Fruit fly (Drosophila melanogaster): Measurements from ENCODE around the gene CG1801.

Gene CG1801

DNA sequence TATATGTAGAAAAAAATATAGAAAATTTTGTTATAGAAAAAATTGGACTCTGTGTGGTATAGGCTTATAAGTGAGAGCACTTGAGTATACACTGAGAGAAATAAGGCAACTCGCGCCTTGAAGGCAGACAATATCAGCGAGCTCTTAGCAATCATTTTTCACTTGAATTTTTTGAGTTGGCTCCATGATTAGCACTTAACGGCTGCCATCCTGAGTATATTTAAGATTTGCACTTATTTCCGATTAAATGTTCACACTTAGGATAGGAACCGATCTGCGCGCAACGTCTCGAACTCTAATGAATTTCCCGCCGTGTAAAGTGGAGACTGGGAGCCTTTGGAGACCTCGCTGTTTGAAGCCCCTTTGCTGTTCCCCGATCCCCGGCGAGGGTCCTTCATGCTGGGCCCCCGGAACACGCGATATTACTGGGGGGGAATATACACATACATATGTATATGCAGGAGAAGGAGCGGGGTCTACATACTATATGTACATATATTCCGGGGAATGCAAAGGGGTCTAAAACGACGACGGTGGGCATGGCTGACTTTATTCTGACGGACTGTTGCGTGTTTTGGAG, 37.9 kb downstream of the CG1801 start (continued):
- TF ChIP-seq dsx (GFP tag; optimal IDR thresholded peaks at IDR 0.05; ENCODE audit: poor library complexity, severe bottlenecking) (peak; percentile 1), CG10669 (GFP tag; optimal IDR thresholded peaks at IDR 0.05) (peak; percentile 31), ss (GFP tag; optimal IDR thresholded peaks at IDR 0.05) (peak in 1 of 2 experiments; percentile 65), CG3919 (GFP tag; optimal IDR thresholded peaks at IDR 0.05) (peak; percentile 23), CG31627 (GFP tag; optimal IDR thresholded peaks at IDR 0.05) (peak; percentile 26), CG8632 (GFP tag; optimal IDR thresholded peaks at IDR 0.05) (no peak), topi (GFP tag; optimal IDR thresholded peaks at IDR 0.05) (no peak), Hr38 (GFP tag; optimal IDR thresholded peaks at IDR 0.05) (no peak), fd59A (GFP tag; optimal IDR thresholded peaks at IDR 0.05) (peak; percentile 22), CG11294 (GFP tag; IDR thresholded peaks at IDR 0.05) (0 out of 2 replicates have a peak, but pooled peaks have one; percentile 10), net (GFP tag; optimal IDR thresholded peaks at IDR 0.05) (no peak), vri (GFP tag; optimal IDR thresholded peaks at IDR 0.05) (no peak), Ets96B (tag; optimal IDR thresholded peaks at IDR 0.05) (peak; percentile 21), fkh (GFP tag; optimal IDR thresholded peaks at IDR 0.05) (no peak), CG32006 (GFP tag; optimal IDR thresholded peaks at IDR 0.05) (peak; percentile 58), esn (GFP tag; optimal IDR thresholded peaks at IDR 0.05) (no peak), OdsH (GFP tag; optimal IDR thresholded peaks at IDR 0.05) (peak; percentile 14), CG6792 (GFP tag; optimal IDR thresholded peaks at IDR 0.05) (no peak), CG34406 (GFP tag; optimal IDR thresholded peaks at IDR 0.05) (no peak), CG8119 (GFP tag; IDR thresholded peaks at IDR 0.05) (peak; percentile 55; the same call in 1 of the 3 replicates), CG7368 (GFP tag; optimal IDR thresholded peaks at IDR 0.05) (no peak), Hr4 (GFP tag; optimal IDR thresholded peaks at IDR 0.05) (peak; percentile 4), Sox102F (GFP tag; optimal IDR thresholded peaks at IDR 0.05) (no peak), CG3032 (tag; optimal IDR thresholded peaks at IDR 0.05) (no peak), Blimp-1 (GFP tag; optimal IDR thresholded peaks at IDR 0.05) (no peak), cyc (GFP tag; optimal IDR thresholded peaks at IDR 0.05) (no peak), CG11762 (GFP tag; optimal IDR thresholded peaks at IDR 0.05; ENCODE audit: insufficient read depth) (no peak), CG9139 (GFP tag; optimal IDR thresholded peaks at IDR 0.05) (no peak), CG6276 (GFP tag; optimal IDR thresholded peaks at IDR 0.05) (peak; percentile 10), CG1621 (tag; optimal IDR thresholded peaks at IDR 0.05) (no peak), Eip78C (GFP tag) (peak; percentile 76), fd85E (GFP tag; optimal IDR thresholded peaks at IDR 0.05) (no peak), CG11902 (GFP tag; optimal IDR thresholded peaks at IDR 0.05) (no peak), Sox14 (GFP tag; optimal IDR thresholded peaks at IDR 0.05) (peak; percentile 22), lz (GFP tag; optimal IDR thresholded peaks at IDR 0.05) (peak; percentile 3), pdm3 (GFP tag; optimal IDR thresholded peaks at IDR 0.05) (peak; percentile 26)

DNA sequence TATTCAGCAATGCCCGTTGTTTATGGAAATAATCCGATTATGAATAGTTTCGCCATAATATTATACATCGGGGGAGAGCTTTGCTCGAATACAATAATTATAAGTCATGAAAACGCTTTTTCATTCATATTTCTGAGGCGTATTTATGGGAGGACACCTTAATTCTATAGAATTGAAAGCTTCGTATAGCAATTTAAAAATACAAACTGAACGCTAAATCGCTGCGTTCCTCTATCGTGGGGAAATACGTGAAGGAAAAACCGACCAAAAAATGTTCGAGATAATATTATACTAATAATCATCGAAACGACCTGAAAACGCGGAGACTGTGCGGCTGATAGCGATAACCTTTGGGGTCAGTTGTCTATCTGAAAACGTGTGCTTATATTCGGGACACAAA, 40.8 kb downstream of the CG1801 start:
- TF ChIP-seq svp (GFP tag) (peak; percentile 82), Met (GFP tag; optimal IDR thresholded peaks at IDR 0.05) (no peak)

DNA sequence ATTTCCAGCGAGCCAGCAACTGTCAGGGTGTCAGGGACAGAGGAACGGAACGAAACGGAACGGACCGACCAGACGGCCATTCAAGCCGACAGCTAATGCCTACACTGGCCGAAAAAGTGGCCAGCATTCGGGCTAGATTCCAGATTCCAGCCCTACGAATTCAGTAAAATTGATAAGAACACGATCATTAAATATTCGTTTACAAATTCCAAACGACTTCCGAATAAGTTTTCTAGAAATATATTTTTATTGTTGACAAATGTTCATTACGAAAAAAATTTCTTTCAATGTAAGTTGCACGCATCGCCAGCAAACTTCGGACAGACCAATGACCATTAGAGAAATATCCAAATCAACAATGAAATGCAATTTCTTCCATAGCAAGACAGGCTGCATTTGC, 51.9 kb downstream of the CG1801 start:
- no peak for TF ChIP-seq CG6163 (GFP tag; IDR thresholded peaks at IDR 0.05)
- no peak for TF ChIP-seq Blimp-1 (GFP tag; optimal IDR thresholded peaks at IDR 0.05)
- no peak for TF ChIP-seq ss (GFP tag; optimal IDR thresholded peaks at IDR 0.05)
- no peak for TF ChIP-seq Eip75B (GFP tag; optimal IDR thresholded peaks at IDR 0.05)
- TF ChIP-seq CG1621 (tag; optimal IDR thresholded peaks at IDR 0.05) = no peak
- no peak for TF ChIP-seq Sox102F (GFP tag; optimal IDR thresholded peaks at IDR 0.05)
- TF ChIP-seq Ets21C (GFP tag; optimal IDR thresholded peaks at IDR 0.05) = no peak
- no peak for TF ChIP-seq Gug (GFP tag; IDR thresholded peaks at IDR 0.05)
- peak; percentile 33 for TF ChIP-seq Eip78C (GFP tag)
- no peak for TF ChIP-seq CG6276 (GFP tag; optimal IDR thresholded peaks at IDR 0.05)
- TF ChIP-seq dac (GFP tag; optimal IDR thresholded peaks at IDR 0.05) = no peak
- no peak for TF ChIP-seq fd59A (GFP tag; optimal IDR thresholded peaks at IDR 0.05)
- TF ChIP-seq CG3032 (tag; optimal IDR thresholded peaks at IDR 0.05) = no peak
- TF ChIP-seq CG15336 (GFP tag; IDR thresholded peaks at IDR 0.05) = peak; percentile 30; the same call in 1 of the 2 replicates
- TF ChIP-seq CG10669 (GFP tag; optimal IDR thresholded peaks at IDR 0.05) = no peak
- no peak for TF ChIP-seq CG16779 (tag; optimal IDR thresholded peaks at IDR 0.05)
- TF ChIP-seq Ets96B (tag; optimal IDR thresholded peaks at IDR 0.05) = no peak
- no peak for TF ChIP-seq salr (GFP tag; optimal IDR thresholded peaks at IDR 0.05)
- no peak for TF ChIP-seq achi (GFP tag; optimal IDR thresholded peaks at IDR 0.05)
- no peak for TF ChIP-seq vri (GFP tag; optimal IDR thresholded peaks at IDR 0.05)
- TF ChIP-seq Sox15 (GFP tag; optimal IDR thresholded peaks at IDR 0.05) = no peak
- no peak for TF ChIP-seq Sox14 (GFP tag; optimal IDR thresholded peaks at IDR 0.05)
- TF ChIP-seq CG6808 (GFP tag; optimal IDR thresholded peaks at IDR 0.05) = no peak
